Fruit fly (Drosophila melanogaster): Measurements from ENCODE around the gene CG34302.

Gene CG34302

dm6 chr3R:9784341-9785062 lies 39.1 kb downstream of the CG34302 start, which contains the start of the genes MtnA and CG8500 (continued):
- TF ChIP-seq CG12942 (GFP tag; optimal IDR thresholded peaks at IDR 0.05) (no peak), slbo (GFP tag; IDR thresholded peaks at IDR 0.05) (no peak), hkb (optimal IDR thresholded peaks at IDR 0.05) (no peak), hkb (GFP tag; IDR thresholded peaks at IDR 0.05) (no peak), Atf-2 (GFP tag; optimal IDR thresholded peaks at IDR 0.05) (no peak), amos (GFP tag; IDR thresholded peaks at IDR 0.05; ENCODE audit: partially characterized antibody) (peak; percentile 44; the same call in 1 of the 2 replicates), Adf1 (GFP tag; IDR thresholded peaks at IDR 0.05) (peak; percentile 45; the same call in 1 of the 2 replicates), CG10321 (GFP tag; IDR thresholded peaks at IDR 0.05) (no peak), CG7786 (GFP tag; optimal IDR thresholded peaks at IDR 0.05) (no peak), maf-S (GFP tag; optimal IDR thresholded peaks at IDR 0.05) (no peak), cad (GFP tag; optimal IDR thresholded peaks at IDR 0.05) (no peak), CG12155 (GFP tag; optimal IDR thresholded peaks at IDR 0.05) (peak; percentile 20), esg (GFP tag; conservative IDR thresholded peaks at IDR 0.05) (no peak), tin (GFP tag; optimal IDR thresholded peaks at IDR 0.05) (no peak), CG4617 (GFP tag; optimal IDR thresholded peaks at IDR 0.05; ENCODE audit: borderline replicate concordance) (no peak), dm (GFP tag; optimal IDR thresholded peaks at IDR 0.05) (peak; percentile 3), Lhr (GFP tag; optimal IDR thresholded peaks at IDR 0.05) (peak; percentile 13), Hsf (GFP tag; optimal IDR thresholded peaks at IDR 0.05) (no peak), CG17385 (GFP tag; optimal IDR thresholded peaks at IDR 0.05) (no peak), Chrac-16 (GFP tag; optimal IDR thresholded peaks at IDR 0.05) (no peak), H2.0 (GFP tag; IDR thresholded peaks at IDR 0.05) (no peak), Med (GFP tag) (peak; percentile 81)

dm6 chr3R:9783240-9783917 lies 40.2 kb downstream of the CG34302 start:
- TF ChIP-seq Dll (GFP tag; IDR thresholded peaks at IDR 0.05; ENCODE audit: partially characterized antibody) (no peak), Ets65A (GFP tag) (no peak), so (GFP tag; IDR thresholded peaks at IDR 0.05) (0 out of 3 replicates have a peak, but pooled peaks have one; percentile 25), Myb (GFP tag; optimal IDR thresholded peaks at IDR 0.05) (no peak), Scr (GFP tag; IDR thresholded peaks at IDR 0.05; ENCODE audit: partially characterized antibody) (no peak), CG6272 (GFP tag; IDR thresholded peaks at IDR 0.05) (no peak), CG11093 (GFP tag; IDR thresholded peaks at IDR 0.05) (no peak), Hr78 (GFP tag; optimal IDR thresholded peaks at IDR 0.05) (peak in 1 of 2 experiments; percentile 52), mirr (GFP tag; optimal IDR thresholded peaks at IDR 0.05) (no peak), dmrt99B (tag; optimal IDR thresholded peaks at IDR 0.05) (peak; percentile 34), esg (GFP tag; conservative IDR thresholded peaks at IDR 0.05) (no peak), CG3065 (GFP tag; optimal IDR thresholded peaks at IDR 0.05) (no peak), cas (GFP tag; IDR thresholded peaks at IDR 0.05) (no peak), CG15073 (GFP tag; optimal IDR thresholded peaks at IDR 0.05) (no peak), CG4404 (GFP tag; IDR thresholded peaks at IDR 0.05) (no peak), Max (GFP tag; optimal IDR thresholded peaks at IDR 0.05) (no peak), CG13123 (GFP tag; optimal IDR thresholded peaks at IDR 0.05) (no peak), dan (GFP tag; IDR thresholded peaks at IDR 0.05) (no peak), CG14710 (tag; optimal IDR thresholded peaks at IDR 0.05) (no peak), ci (GFP tag; IDR thresholded peaks at IDR 0.05) (no peak), CG18262 (tag; optimal IDR thresholded peaks at IDR 0.05) (peak; percentile 27), h (optimal IDR thresholded peaks at IDR 0.05) (no peak), CG16813 (GFP tag; IDR thresholded peaks at IDR 0.05; ENCODE audit: partially characterized antibody) (no peak), Antp (GFP tag; optimal IDR thresholded peaks at IDR 0.05) (no peak), TFAM (GFP tag; optimal IDR thresholded peaks at IDR 0.05) (no peak), MESR4 (GFP tag; optimal IDR thresholded peaks at IDR 0.05) (no peak), ac (GFP tag; optimal IDR thresholded peaks at IDR 0.05) (no peak), sd (tag; optimal IDR thresholded peaks at IDR 0.05) (no peak), CG3847 (GFP tag; IDR thresholded peaks at IDR 0.05) (no peak)

All from whole organism, embryonic.